Fruit fly (Drosophila melanogaster): Measurements from ENCODE around the gene CG5877.

DNA sequence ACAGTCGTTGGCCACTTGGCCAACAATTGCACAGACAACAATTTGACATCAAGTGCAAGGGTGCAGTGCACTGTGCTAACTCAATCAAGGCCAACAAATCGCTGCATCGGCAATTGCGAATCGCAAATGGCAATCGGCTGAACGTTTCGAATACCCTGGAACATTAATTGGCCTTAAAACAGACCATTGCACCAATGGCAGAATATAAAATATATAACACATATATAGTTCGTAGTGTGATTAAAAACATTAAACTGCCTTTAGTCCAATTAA is 20.0 kb downstream of the CG5877 start:
- TF ChIP-seq CG12605 (GFP tag; IDR thresholded peaks at IDR 0.05) (no peak), Pif1B (GFP tag; optimal IDR thresholded peaks at IDR 0.05) (no peak), EcR (GFP tag; optimal IDR thresholded peaks at IDR 0.05) (peak; percentile 70), Snoo (tag; optimal IDR thresholded peaks at IDR 0.05) (no peak), CG14655 (GFP tag; optimal IDR thresholded peaks at IDR 0.05) (no peak), CG13204 (GFP tag; optimal IDR thresholded peaks at IDR 0.05) (no peak), CG15710 (tag; optimal IDR thresholded peaks at IDR 0.05) (no peak), CG8301 (tag; optimal IDR thresholded peaks at IDR 0.05) (no peak)

Data from whole organism, pupa.